Worm (Caenorhabditis elegans) whole organism, L3 larva: ENCODE data around the gene acp-7.

Experiments
- ceh-28 ChIP-seq: fragments of 150-350 bp; optimal IDR thresholded peaks from 2 replicates; lab custom pipeline; 2014; ENCODE audit warnings: missing biosample characterization, missing genetic modification reagents, missing genetic modification characterization
- ceh-82 ChIP-seq: fragments of 150-350 bp; optimal IDR thresholded peaks from 2 replicates; lab custom pipeline; 2014; ENCODE audit warnings: missing biosample characterization, missing genetic modification characterization
- elt-3 ChIP-seq, 3 experiments: fragments of 150-350 bp in 1 of 3; sonication (generic microtip) in 2 of 3; optimal IDR thresholded peaks; 2 replicates in 2 of 3; 4 replicates in 1 of 3; lab custom pipeline; 2014 to 2017; ENCODE audit warnings: missing biosample characterization in 3 of 3, missing genetic modification characterization in 3 of 3
- nfya-1 ChIP-seq: sonication (generic microtip); optimal IDR thresholded peaks from 2 replicates; lab custom pipeline; 2017; ENCODE audit warnings: missing genetic modification characterization, mild to moderate bottlenecking, missing compliant biosample characterization, antibody characterized with exemption, moderate library complexity; ENCODE audit not compliant: insufficient read depth
- nhr-237 ChIP-seq: fragments of 150-350 bp; optimal IDR thresholded peaks from 2 replicates; lab custom pipeline; 2014; ENCODE audit warnings: missing biosample characterization, missing genetic modification characterization
- nhr-28 ChIP-seq: fragments of 150-350 bp; optimal IDR thresholded peaks from 2 replicates; lab custom pipeline; 2014; ENCODE audit warnings: missing biosample characterization, missing genetic modification characterization
- pqm-1 ChIP-seq: fragments of 150-350 bp; optimal IDR thresholded peaks from 2 replicates; lab custom pipeline; 2017; ENCODE audit warnings: missing biosample characterization, missing genetic modification characterization, inconsistent platforms
- zag-1 ChIP-seq: fragments of 150-350 bp; optimal IDR thresholded peaks from 2 replicates; lab custom pipeline; 2014; ENCODE audit warnings: missing biosample characterization, missing genetic modification characterization

DNA sequence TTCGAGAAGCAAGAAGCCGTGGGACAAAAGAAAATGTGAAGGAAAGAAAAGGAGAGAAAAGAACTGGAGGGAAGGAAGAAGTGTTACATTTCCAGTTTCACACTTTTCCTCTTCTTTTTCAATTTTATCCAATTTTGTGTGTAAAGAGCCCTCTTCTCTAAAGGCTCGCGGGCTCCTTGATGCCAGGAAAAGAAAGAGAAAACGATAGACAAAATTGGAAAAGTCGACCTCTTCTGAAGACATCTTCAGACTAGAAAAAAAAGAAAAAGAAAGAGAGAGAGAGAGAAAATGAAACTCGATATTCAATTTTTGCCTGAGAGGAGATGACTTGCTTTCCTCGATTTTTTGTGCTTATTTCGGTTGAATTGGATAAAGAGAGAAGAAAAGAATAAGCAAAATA, 46.5 kb downstream of the acp-7 start:
- TF ChIP-seq ceh-28 (tag; lab: Kevin White, UChicago) (no peak), elt-3 (tag; optimal IDR thresholded peaks at IDR 0.05; lab: Kevin White, UChicago) (no peak), nhr-28 (tag; lab: Kevin White, UChicago) (no peak), ceh-82 (tag; lab: Kevin White, UChicago) (no peak), pqm-1 (tag; lab: Kevin White, UChicago) (no peak), nhr-237 (tag; lab: Kevin White, UChicago) (no peak), nfya-1 (tag; lab: Kevin White, UChicago) (no peak), zag-1 (tag; lab: Kevin White, UChicago) (no peak)
